Fruit fly (Drosophila melanogaster) whole organism, prepupa: ENCODE measurements around the gene CG11309.

Experiments used
- Blimp-1 ChIP-seq: fragments of 200-800 bp; sonication (Bioruptor generic); optimal IDR thresholded peaks from 3 replicates; lab custom pipeline; 2017; ENCODE audit warnings: missing biosample characterization, missing genetic modification characterization, mild to moderate bottlenecking, moderate library complexity, missing genetic modification reagents
- CG10631 ChIP-seq: fragments of 200-800 bp; sonication (Bioruptor generic); optimal IDR thresholded peaks from 2 replicates; lab custom pipeline; 2016; ENCODE audit warnings: missing biosample characterization, missing genetic modification characterization
- CG11762 ChIP-seq: fragments of 200-800 bp; sonication (Bioruptor generic); optimal IDR thresholded peaks from 3 replicates; lab custom pipeline; 2016; ENCODE audit warnings: missing biosample characterization, missing genetic modification characterization; ENCODE audit not compliant: insufficient read depth
- CG1621 ChIP-seq: fragments of 200-800 bp; sonication (Bioruptor generic); optimal IDR thresholded peaks from 3 replicates; lab custom pipeline; 2018; ENCODE audit warnings: missing biosample characterization, mild to moderate bottlenecking, missing genetic modification characterization
- CG3032 ChIP-seq: fragments of 200-800 bp; optimal IDR thresholded peaks from 2 replicates; lab custom pipeline; 2019; ENCODE audit warnings: missing biosample characterization, mild to moderate bottlenecking, missing genetic modification characterization, moderate library complexity
- CG31627 ChIP-seq: fragments of 200-800 bp; sonication (Bioruptor generic); optimal IDR thresholded peaks from 3 replicates; lab custom pipeline; 2016; ENCODE audit warnings: missing biosample characterization, missing genetic modification characterization
- CG32006 ChIP-seq: fragments of 200-800 bp; sonication (Bioruptor generic); optimal IDR thresholded peaks from 3 replicates; lab custom pipeline; 2017; ENCODE audit warnings: missing biosample characterization, mild to moderate bottlenecking, missing genetic modification characterization
- CG3919 ChIP-seq: fragments of 200-800 bp; sonication (Bioruptor generic); optimal IDR thresholded peaks from 3 replicates; lab custom pipeline; 2016; ENCODE audit warnings: missing biosample characterization, missing genetic modification characterization
- CG4318 ChIP-seq: fragments of 200-800 bp; sonication (Bioruptor generic); optimal IDR thresholded peaks from 3 replicates; lab custom pipeline; 2017; ENCODE audit warnings: missing biosample characterization, mild to moderate bottlenecking, missing genetic modification characterization
- CG6163 ChIP-seq: fragments of 200-800 bp; sonication (Bioruptor generic); IDR thresholded peaks from 3 replicates; pipeline ENCODE4 v1.3.6; 2022; ENCODE audit warnings: missing biosample characterization, missing genetic modification characterization
- CG6276 ChIP-seq: fragments of 200-800 bp; sonication (Bioruptor generic); optimal IDR thresholded peaks from 2 replicates; lab custom pipeline; 2017; ENCODE audit warnings: missing biosample characterization, mild to moderate bottlenecking, missing genetic modification characterization
- CG6792 ChIP-seq: fragments of 200-800 bp; sonication (Bioruptor generic); optimal IDR thresholded peaks from 3 replicates; lab custom pipeline; 2016; ENCODE audit warnings: missing biosample characterization, missing genetic modification characterization
- CG6808 ChIP-seq: fragments of 200-800 bp; sonication (Bioruptor generic); optimal IDR thresholded peaks from 3 replicates; lab custom pipeline; 2017; ENCODE audit warnings: missing biosample characterization, missing genetic modification characterization, mild to moderate bottlenecking, moderate library complexity, missing genetic modification reagents
- CG7368 ChIP-seq: fragments of 200-800 bp; sonication (Bioruptor generic); optimal IDR thresholded peaks from 3 replicates; lab custom pipeline; 2016; ENCODE audit warnings: missing biosample characterization, missing genetic modification characterization
- CG8319 ChIP-seq: fragments of 200-800 bp; sonication (Bioruptor generic); optimal IDR thresholded peaks from 3 replicates; lab custom pipeline; 2016; ENCODE audit warnings: missing biosample characterization, missing genetic modification characterization
- CG8632 ChIP-seq: fragments of 200-800 bp; sonication (Bioruptor generic); optimal IDR thresholded peaks from 3 replicates; lab custom pipeline; 2016; ENCODE audit warnings: missing biosample characterization, missing genetic modification characterization
- CG9139 ChIP-seq: fragments of 200-800 bp; sonication (Bioruptor generic); optimal IDR thresholded peaks from 3 replicates; lab custom pipeline; 2017; ENCODE audit warnings: missing biosample characterization, mild to moderate bottlenecking, missing genetic modification characterization
- Eip75B ChIP-seq: fragments of 200-800 bp; sonication (Bioruptor generic); optimal IDR thresholded peaks from 3 replicates; lab custom pipeline; 2016; ENCODE audit warnings: missing biosample characterization, missing genetic modification characterization
- Eip78C ChIP-seq: fragments of 200-800 bp; sonication (Bioruptor generic); peaks from one replicate; lab custom pipeline; 2016; ENCODE audit warnings: missing biosample characterization, missing genetic modification characterization
- Eip93F ChIP-seq: fragments of 200-800 bp; sonication (Bioruptor generic); optimal IDR thresholded peaks from 2 replicates; lab custom pipeline; 2016; ENCODE audit warnings: missing biosample characterization, mild to moderate bottlenecking, missing genetic modification characterization
- Ets21C ChIP-seq: fragments of 200-800 bp; sonication (Bioruptor generic); optimal IDR thresholded peaks from 3 replicates; lab custom pipeline; 2016; ENCODE audit warnings: missing biosample characterization, missing genetic modification characterization
- Ets96B ChIP-seq: fragments of 200-800 bp; optimal IDR thresholded peaks from 2 replicates; lab custom pipeline; 2019; ENCODE audit warnings: missing biosample characterization, mild to moderate bottlenecking, missing genetic modification characterization, moderate library complexity
- Hr38 ChIP-seq: sonication (Bioruptor generic); optimal IDR thresholded peaks from 2 replicates; lab custom pipeline; 2016; ENCODE audit warnings: missing biosample characterization, missing genetic modification characterization
- Hr39 ChIP-seq: fragments of 200-800 bp; sonication (Bioruptor generic); optimal IDR thresholded peaks from 2 replicates; lab custom pipeline; 2016; ENCODE audit warnings: missing biosample characterization, missing genetic modification characterization
- Lpt ChIP-seq: fragments of 200-800 bp; sonication (Bioruptor generic); optimal IDR thresholded peaks from 3 replicates; lab custom pipeline; 2016; ENCODE audit warnings: missing biosample characterization, missing genetic modification characterization
- Met ChIP-seq: fragments of 200-800 bp; sonication (Bioruptor generic); optimal IDR thresholded peaks from 3 replicates; lab custom pipeline; 2016; ENCODE audit warnings: missing biosample characterization, missing genetic modification characterization
- OdsH ChIP-seq: fragments of 200-800 bp; sonication (Bioruptor generic); optimal IDR thresholded peaks from 3 replicates; lab custom pipeline; 2016; ENCODE audit warnings: missing biosample characterization, missing genetic modification characterization
- Sox102F ChIP-seq: fragments of 200-800 bp; sonication (Bioruptor generic); optimal IDR thresholded peaks from 2 replicates; lab custom pipeline; 2016; ENCODE audit warnings: missing biosample characterization, mild to moderate bottlenecking, missing genetic modification characterization
- achi ChIP-seq: fragments of 200-800 bp; sonication (Bioruptor generic); optimal IDR thresholded peaks from 3 replicates; lab custom pipeline; 2016; ENCODE audit warnings: missing biosample characterization, missing genetic modification characterization
- acj6 ChIP-seq: fragments of 200-800 bp; sonication (Bioruptor generic); optimal IDR thresholded peaks from 3 replicates; lab custom pipeline; 2016; ENCODE audit warnings: missing biosample characterization, missing genetic modification characterization
- dsx ChIP-seq: fragments of 200-800 bp; optimal IDR thresholded peaks from 3 replicates; lab custom pipeline; 2019; ENCODE audit warnings: missing biosample characterization, mild to moderate bottlenecking, missing genetic modification characterization, moderate library complexity; ENCODE audit not compliant: poor library complexity, severe bottlenecking
- eg ChIP-seq: fragments of 200-800 bp; sonication (Bioruptor generic); IDR thresholded peaks from 3 replicates; pipeline ENCODE4 v1.3.6; 2022; ENCODE audit warnings: missing biosample characterization, missing genetic modification characterization
- fd59A ChIP-seq: fragments of 200-800 bp; sonication (Bioruptor generic); optimal IDR thresholded peaks from 2 replicates; lab custom pipeline; 2017; ENCODE audit warnings: missing biosample characterization, mild to moderate bottlenecking, missing genetic modification characterization, missing genetic modification reagents
- fkh ChIP-seq: fragments of 200-800 bp; sonication (Bioruptor generic); optimal IDR thresholded peaks from 3 replicates; lab custom pipeline; 2017; ENCODE audit warnings: missing biosample characterization, mild to moderate bottlenecking, missing genetic modification characterization, moderate library complexity
- lz ChIP-seq: fragments of 200-800 bp; sonication (Bioruptor generic); optimal IDR thresholded peaks from 3 replicates; lab custom pipeline; 2016; ENCODE audit warnings: missing biosample characterization, missing genetic modification characterization
- pdm3 ChIP-seq: fragments of 200-800 bp; sonication (Bioruptor generic); optimal IDR thresholded peaks from 3 replicates; lab custom pipeline; 2016; ENCODE audit warnings: missing biosample characterization, missing genetic modification characterization
- ss ChIP-seq, 2 experiments: fragments of 200-800 bp; sonication (Bioruptor generic); optimal IDR thresholded peaks; 2 replicates in 1 of 2; 3 replicates in 1 of 2; lab custom pipeline; 2017 to 2018; ENCODE audit warnings: mild to moderate bottlenecking in 2 of 2, missing biosample characterization in 2 of 2, missing genetic modification characterization in 2 of 2, moderate library complexity in 1 of 2
- svp ChIP-seq: fragments of 200-800 bp; sonication (Bioruptor generic); peaks from one replicate; lab custom pipeline; 2016; ENCODE audit warnings: missing biosample characterization, missing genetic modification characterization
- topi ChIP-seq: fragments of 200-800 bp; sonication (Bioruptor generic); optimal IDR thresholded peaks from 3 replicates; lab custom pipeline; 2016; ENCODE audit warnings: missing biosample characterization, missing genetic modification characterization
- vri ChIP-seq: fragments of 200-800 bp; sonication (Bioruptor generic); optimal IDR thresholded peaks from 3 replicates; lab custom pipeline; 2016; ENCODE audit warnings: missing biosample characterization, mild to moderate bottlenecking, missing genetic modification characterization

Gene CG11309

DNA sequence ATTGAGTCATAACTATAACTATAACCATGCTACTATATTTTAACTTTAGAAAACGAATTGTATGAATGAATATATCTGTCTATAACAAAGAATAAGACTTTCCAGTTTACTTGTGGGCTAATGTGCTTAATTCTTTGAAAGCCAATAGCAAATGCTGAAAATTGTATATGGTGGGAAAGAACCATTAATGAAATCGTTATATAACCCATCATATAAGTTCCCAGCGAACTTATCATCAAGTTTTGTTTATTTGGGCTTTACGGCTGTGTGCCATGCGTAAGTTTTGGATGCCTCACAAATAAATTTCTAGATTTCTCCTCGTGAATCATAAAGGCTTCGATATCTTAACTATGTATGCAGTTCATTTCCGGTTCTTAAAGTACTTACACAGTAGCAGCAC is 20.7 kb downstream of the CG11309 start:
- TF ChIP-seq Lpt (GFP tag; lab: Kevin White, UChicago): no peak

DNA sequence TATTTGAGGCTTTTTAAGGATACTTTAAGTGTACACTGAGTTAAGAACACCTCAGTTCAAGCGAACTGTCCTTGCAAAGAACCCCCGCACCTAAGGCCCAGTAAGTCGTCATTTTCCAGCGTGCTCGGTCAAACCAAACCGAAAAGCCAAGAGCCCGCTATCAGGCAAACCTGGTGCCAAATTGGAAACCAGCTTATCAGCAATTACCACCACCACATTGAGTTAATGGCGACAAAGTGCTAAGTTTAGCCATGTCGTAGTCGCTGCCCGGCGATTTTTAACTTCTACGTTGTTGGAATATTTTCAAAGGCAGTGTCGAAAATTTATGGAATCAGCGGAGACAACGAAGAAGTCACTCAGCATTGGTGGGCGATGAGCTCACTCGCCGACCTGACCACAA is 21.7 kb downstream of the CG11309 start:
- TF ChIP-seq Eip93F (peak; percentile 76), ss (GFP tag; optimal IDR thresholded peaks at IDR 0.05; lab: Kevin White, UChicago) (no peak), topi (no peak), vri (GFP tag; lab: Kevin White, UChicago) (peak; percentile 33), CG32006 (no peak), CG1621 (no peak)
- TF ChIP-seq, all 60 proteins: peak for 2

DNA sequence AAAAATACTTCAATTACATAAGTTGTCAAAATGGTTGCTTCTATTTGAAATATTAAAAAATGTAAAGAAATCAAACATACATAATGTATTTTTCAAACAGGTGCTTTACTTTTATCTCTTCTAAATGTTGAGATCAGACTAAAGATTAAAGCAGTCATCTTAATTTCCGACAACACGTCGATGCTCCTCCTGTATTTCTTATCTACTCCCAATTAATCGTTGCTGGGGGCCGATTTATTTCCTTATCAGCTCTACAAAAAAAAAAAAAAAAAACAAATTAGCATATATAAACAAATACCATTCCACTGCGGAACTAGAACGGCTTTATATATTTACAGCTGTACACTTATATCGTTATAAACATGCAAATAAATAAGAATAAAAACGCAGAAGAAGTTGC is 22.8 kb downstream of the CG11309 start:
- TF ChIP-seq svp (GFP tag; lab: Kevin White, UChicago): peak; percentile 75
- peak; percentile 34 for TF ChIP-seq Eip78C (GFP tag; lab: Kevin White, UChicago)
- TF ChIP-seq Ets96B (tag; lab: Kevin White, UChicago): no peak
- no peak for TF ChIP-seq acj6 (GFP tag; lab: Kevin White, UChicago)

DNA sequence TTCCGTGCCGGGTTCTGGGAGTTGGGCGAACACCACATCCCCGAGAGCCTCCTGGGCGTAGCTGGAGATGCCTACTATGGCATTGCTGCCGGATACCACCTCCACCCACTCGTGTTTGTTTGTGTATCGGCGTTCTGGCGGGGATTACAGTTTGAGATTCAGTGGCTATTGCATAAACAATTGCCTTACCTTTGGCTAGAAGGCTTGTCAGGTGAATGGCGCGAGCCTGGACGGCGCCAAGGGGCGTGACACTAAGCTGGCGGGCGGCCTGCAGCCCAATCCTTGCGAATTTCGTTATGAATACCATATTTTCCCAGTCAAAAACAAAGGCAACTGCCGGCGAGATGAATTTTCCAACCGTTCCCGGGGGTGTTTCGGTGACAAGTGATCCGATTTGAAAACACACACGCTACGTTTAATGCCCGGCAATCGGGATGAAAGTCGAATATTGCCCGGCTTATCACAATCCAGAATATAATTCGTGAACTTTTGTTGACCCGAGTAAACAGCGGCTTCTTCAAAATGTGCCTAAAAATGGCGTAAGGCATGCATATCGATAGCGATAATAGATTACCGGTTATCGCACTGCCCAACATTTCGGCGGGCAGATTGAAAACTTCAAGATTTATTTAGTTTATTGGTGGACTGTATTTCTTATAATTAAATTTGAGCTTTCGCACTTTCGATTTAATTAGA is 23.3 kb downstream of the CG11309 start, which contains the start of gene ppl:
ppl (minus strand) TSS at position 511 of the 696 bp plus-strand sequence.
- no peak for TF ChIP-seq Eip75B (GFP tag; lab: Kevin White, UChicago)
- TF ChIP-seq Sox102F (GFP tag; lab: Kevin White, UChicago): peak; percentile 1
- peak; percentile 96 for TF ChIP-seq fkh (GFP tag; lab: Kevin White, UChicago)
- TF ChIP-seq Lpt (GFP tag; lab: Kevin White, UChicago): no peak
- peak; percentile 11 for TF ChIP-seq Eip78C (GFP tag; lab: Kevin White, UChicago)
- peak; percentile 100 for TF ChIP-seq svp (GFP tag; lab: Kevin White, UChicago)
- TF ChIP-seq Met: peak; percentile 15
- TF ChIP-seq vri (GFP tag; lab: Kevin White, UChicago): peak; percentile 31

DNA sequence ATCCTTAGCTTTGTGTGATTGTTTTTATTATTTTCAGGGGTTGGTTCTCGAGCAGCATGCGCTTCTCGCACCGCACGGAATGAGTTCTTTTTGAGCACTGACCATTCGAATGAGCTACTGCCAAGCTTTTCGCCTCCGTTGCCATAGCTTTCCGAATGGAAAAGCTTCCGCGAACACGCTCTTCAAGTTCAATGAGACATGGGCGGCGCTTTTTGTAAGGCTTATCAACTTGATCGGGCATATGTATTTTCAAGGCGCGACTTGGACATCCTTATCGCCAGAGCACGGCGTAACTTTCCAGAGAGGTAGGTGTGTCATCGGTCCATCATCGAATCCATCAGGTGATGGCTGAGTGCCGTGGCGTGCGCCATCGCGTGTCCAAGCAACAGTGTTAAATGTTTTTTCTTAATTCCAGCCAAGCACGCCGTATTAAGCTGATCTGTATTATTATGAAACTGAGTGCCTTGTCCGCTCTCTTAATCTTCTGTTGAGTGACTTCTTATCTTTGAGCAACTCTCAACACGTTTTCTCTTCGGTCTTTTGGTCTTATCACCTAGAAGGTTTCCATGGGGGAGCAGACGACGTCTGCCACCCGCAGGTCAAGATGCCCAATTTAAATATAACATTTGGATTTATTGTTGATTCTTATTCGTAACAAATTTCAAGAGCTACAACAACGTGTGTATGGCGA is 24.4 kb downstream of the CG11309 start, which contains the start of gene AcCoAS:
AcCoAS (minus strand) TSS at position 368 of the 691 bp plus-strand sequence.
- TF ChIP-seq CG6792 (GFP tag; lab: Kevin White, UChicago): peak; percentile 54
- TF ChIP-seq CG6276 (GFP tag; lab: Kevin White, UChicago): no peak
- no peak for TF ChIP-seq CG11762 (GFP tag; lab: Kevin White, UChicago)
- TF ChIP-seq OdsH (GFP tag; lab: Kevin White, UChicago): peak; percentile 24
- peak; percentile 9 for TF ChIP-seq achi
- TF ChIP-seq CG8319 (GFP tag; lab: Kevin White, UChicago): peak; percentile 33
- TF ChIP-seq Eip75B (GFP tag; lab: Kevin White, UChicago): peak; percentile 42
- peak; percentile 21 for TF ChIP-seq CG1621
- TF ChIP-seq lz (GFP tag; lab: Kevin White, UChicago): peak; percentile 39
- TF ChIP-seq fd59A (GFP tag; lab: Kevin White, UChicago): no peak
- TF ChIP-seq CG6163 (GFP tag; lab: Robert Waterston, UW): no peak; the same call in 2 of the 3 replicates
- TF ChIP-seq pdm3 (GFP tag; lab: Kevin White, UChicago): peak; percentile 40
- TF ChIP-seq Hr39: peak; percentile 22
- TF ChIP-seq Blimp-1 (GFP tag; lab: Kevin White, UChicago): no peak
- no peak for TF ChIP-seq Hr38
- no peak for TF ChIP-seq CG4318
- no peak for TF ChIP-seq CG10631
- peak; percentile 46 for TF ChIP-seq CG3919 (GFP tag; lab: Kevin White, UChicago)
- peak; percentile 94 for TF ChIP-seq vri (GFP tag; lab: Kevin White, UChicago)
- TF ChIP-seq Ets96B (tag; lab: Kevin White, UChicago): peak; percentile 12
- no peak for TF ChIP-seq CG6808 (GFP tag; lab: Kevin White, UChicago)
- TF ChIP-seq Ets21C: no peak
- TF ChIP-seq CG31627 (GFP tag; lab: Kevin White, UChicago): peak; percentile 29
- TF ChIP-seq CG3032 (tag; lab: Kevin White, UChicago): no peak
- peak; percentile 38 for TF ChIP-seq CG7368
- TF ChIP-seq eg (GFP tag; lab: Robert Waterston, UW): peak; percentile 53; the same call in 2 of the 3 replicates
- TF ChIP-seq topi: peak; percentile 50
- peak; percentile 52 for TF ChIP-seq CG8632
- peak; percentile 22 for TF ChIP-seq dsx (GFP tag; lab: Kevin White, UChicago)
- TF ChIP-seq acj6 (GFP tag; lab: Kevin White, UChicago): peak; percentile 49
- TF ChIP-seq CG9139: no peak
